Worm (Caenorhabditis elegans) whole organism, L3 larva: ENCODE measurements around the gene gst-35.
A peak's percentile ranks its signal among the peaks of the same experiment; 100 is the strongest.

Source experiments
- R02D3.7 ChIP-seq: fragments of 150-350 bp; optimal IDR thresholded peaks from 2 replicates; lab custom pipeline; 2014; ENCODE audit warnings: missing biosample characterization, missing genetic modification characterization
- aly-2 ChIP-seq: fragments of 150-350 bp; optimal IDR thresholded peaks from 2 replicates; lab custom pipeline; 2014; ENCODE audit warnings: missing biosample characterization, missing genetic modification characterization
- ama-1 ChIP-seq: fragments of 150-350 bp; optimal IDR thresholded peaks from 2 replicates; lab custom pipeline; 2018
- ceh-16 ChIP-seq: sonication (generic microtip); optimal IDR thresholded peaks from 2 replicates; lab custom pipeline; 2017; ENCODE audit warnings: missing biosample characterization, missing genetic modification characterization
- ceh-82 ChIP-seq: fragments of 150-350 bp; optimal IDR thresholded peaks from 2 replicates; lab custom pipeline; 2014; ENCODE audit warnings: missing biosample characterization, missing genetic modification characterization
- ceh-9 ChIP-seq: sonication (generic microtip); optimal IDR thresholded peaks from 2 replicates; lab custom pipeline; 2018; ENCODE audit warnings: missing biosample characterization, missing genetic modification characterization
- daf-12 ChIP-seq: fragments of 150-350 bp; optimal IDR thresholded peaks from 2 replicates; lab custom pipeline; 2014; ENCODE audit warnings: missing biosample characterization, missing genetic modification reagents, missing genetic modification characterization
- elt-2 ChIP-seq: sonication (generic microtip); optimal IDR thresholded peaks from 2 replicates; lab custom pipeline; 2016; ENCODE audit warnings: missing genetic modification reagents, mild to moderate bottlenecking, missing genetic modification characterization, missing compliant biosample characterization
- elt-3 ChIP-seq, 3 experiments: fragments of 150-350 bp in 1 of 3; sonication (generic microtip) in 2 of 3; optimal IDR thresholded peaks; 2 replicates in 2 of 3; 4 replicates in 1 of 3; lab custom pipeline; 2014 to 2017; ENCODE audit warnings: missing biosample characterization in 3 of 3, missing genetic modification characterization in 3 of 3
- eor-1 ChIP-seq, 2 experiments: fragments of 150-350 bp; optimal IDR thresholded peaks; 2 replicates each; lab custom pipeline; 2014 to 2018; ENCODE audit warnings: missing biosample characterization in 2 of 2, missing genetic modification characterization in 2 of 2
- fkh-10 ChIP-seq: sonication (generic microtip); optimal IDR thresholded peaks from 2 replicates; lab custom pipeline; 2017; ENCODE audit warnings: missing biosample characterization, missing genetic modification reagents, missing genetic modification characterization
- fkh-2 ChIP-seq: fragments of 150-350 bp; optimal IDR thresholded peaks from 2 replicates; lab custom pipeline; 2014; ENCODE audit warnings: missing biosample characterization, missing genetic modification reagents, missing genetic modification characterization
- hmg-11 ChIP-seq: sonication (generic microtip); optimal IDR thresholded peaks from 2 replicates; lab custom pipeline; 2016; ENCODE audit warnings: missing genetic modification characterization, missing compliant biosample characterization
- lin-39 ChIP-seq: fragments of 150-350 bp; optimal IDR thresholded peaks from 2 replicates; lab custom pipeline; 2018; ENCODE audit warnings: missing biosample characterization, missing genetic modification reagents, missing genetic modification characterization
- lsy-12 ChIP-seq: sonication (generic microtip); optimal IDR thresholded peaks from 2 replicates; lab custom pipeline; 2016; ENCODE audit warnings: mild to moderate bottlenecking, missing genetic modification characterization, missing compliant biosample characterization
- mml-1 ChIP-seq: fragments of 150-350 bp; sonication (generic microtip); optimal IDR thresholded peaks from 3 replicates; lab custom pipeline; 2014; ENCODE audit warnings: missing biosample characterization, missing genetic modification characterization
- nfya-1 ChIP-seq: sonication (generic microtip); optimal IDR thresholded peaks from 2 replicates; lab custom pipeline; 2017; ENCODE audit warnings: missing genetic modification characterization, mild to moderate bottlenecking, missing compliant biosample characterization, antibody characterized with exemption, moderate library complexity; ENCODE audit not compliant: insufficient read depth
- nhr-12 ChIP-seq: fragments of 150-350 bp; optimal IDR thresholded peaks from 2 replicates; lab custom pipeline; 2014; ENCODE audit warnings: missing biosample characterization, missing genetic modification characterization
- nhr-23 ChIP-seq: fragments of 150-350 bp; optimal IDR thresholded peaks from 2 replicates; lab custom pipeline; 2014; ENCODE audit warnings: missing biosample characterization, missing genetic modification reagents, missing genetic modification characterization
- nhr-25 ChIP-seq: sonication (generic microtip); optimal IDR thresholded peaks from 2 replicates; lab custom pipeline; 2017; ENCODE audit warnings: missing biosample characterization, missing genetic modification characterization
- nhr-28 ChIP-seq: fragments of 150-350 bp; optimal IDR thresholded peaks from 2 replicates; lab custom pipeline; 2014; ENCODE audit warnings: missing biosample characterization, missing genetic modification characterization
- nhr-43 ChIP-seq: sonication (generic microtip); optimal IDR thresholded peaks from 2 replicates; lab custom pipeline; 2016; ENCODE audit warnings: mild to moderate bottlenecking, missing genetic modification characterization, missing compliant biosample characterization; ENCODE audit not compliant: poor library complexity, severe bottlenecking
- nhr-67 ChIP-seq: fragments of 150-350 bp; optimal IDR thresholded peaks from 2 replicates; lab custom pipeline; 2014; ENCODE audit warnings: missing biosample characterization, missing genetic modification characterization
- nhr-76 ChIP-seq: fragments of 150-350 bp; sonication (generic microtip); optimal IDR thresholded peaks from 5 replicates; lab custom pipeline; 2014; ENCODE audit warnings: missing biosample characterization, missing genetic modification characterization
- nhr-77 ChIP-seq: fragments of 150-350 bp; optimal IDR thresholded peaks from 2 replicates; lab custom pipeline; 2014; ENCODE audit warnings: missing biosample characterization, missing genetic modification characterization
- pha-4 ChIP-seq: fragments of 150-350 bp; optimal IDR thresholded peaks from 2 replicates; lab custom pipeline; 2014; ENCODE audit warnings: missing biosample characterization, missing genetic modification reagents, missing genetic modification characterization
- pqm-1 ChIP-seq: fragments of 150-350 bp; optimal IDR thresholded peaks from 2 replicates; lab custom pipeline; 2017; ENCODE audit warnings: missing biosample characterization, missing genetic modification characterization, inconsistent platforms
- skn-1 ChIP-seq: fragments of 150-350 bp; optimal IDR thresholded peaks from 2 replicates; lab custom pipeline; 2014; ENCODE audit warnings: missing biosample characterization, missing genetic modification characterization
- unc-39 ChIP-seq: sonication (generic microtip); optimal IDR thresholded peaks from 4 replicates; lab custom pipeline; 2017; ENCODE audit warnings: missing biosample characterization, missing genetic modification characterization
- ztf-4 ChIP-seq: fragments of 150-350 bp; optimal IDR thresholded peaks from 2 replicates; lab custom pipeline; 2014; ENCODE audit warnings: missing biosample characterization, missing genetic modification characterization

gst-35 gene

ce11 chrII:15190971-15191370, 5.8 kb upstream of the gst-35 start:
- peak; percentile 68 for TF ChIP-seq elt-2
- peak; percentile 35 for TF ChIP-seq pha-4 (tag; lab: Kevin White, UChicago)
- TF ChIP-seq elt-3 (tag; optimal IDR thresholded peaks at IDR 0.05; lab: Kevin White, UChicago), result no peak
- no peak for TF ChIP-seq lsy-12
- no peak for TF ChIP-seq daf-12 (tag; lab: Kevin White, UChicago)

ce11 chrII:15189956-15190355, 4.8 kb upstream of the gst-35 start:
- TF ChIP-seq fkh-10 (GFP tag; lab: Kevin White, UChicago), result peak; percentile 11
- no peak for TF ChIP-seq nhr-67 (tag; lab: Kevin White, UChicago)
- TF ChIP-seq elt-3 (tag; optimal IDR thresholded peaks at IDR 0.05; lab: Kevin White, UChicago), result no peak
- no peak for TF ChIP-seq nhr-77 (tag; lab: Kevin White, UChicago)
- no peak for TF ChIP-seq nhr-12 (tag; lab: Kevin White, UChicago)
- peak; percentile 72 for TF ChIP-seq hmg-11 (tag; lab: Kevin White, UChicago)
- TF ChIP-seq eor-1 (tag; optimal IDR thresholded peaks at IDR 0.05; lab: Kevin White, UChicago), result no peak
- peak; percentile 43 for TF ChIP-seq nfya-1 (tag; lab: Kevin White, UChicago)
- TF ChIP-seq R02D3.7 (tag; lab: Kevin White, UChicago), result no peak
- peak; percentile 52 for TF ChIP-seq skn-1 (tag; lab: Kevin White, UChicago)
- no peak for TF ChIP-seq nhr-43 (tag; lab: Kevin White, UChicago)
- no peak for TF ChIP-seq nhr-23 (tag; lab: Kevin White, UChicago)
- no peak for TF ChIP-seq ceh-82 (tag; lab: Kevin White, UChicago)
- TF ChIP-seq pha-4 (tag; lab: Kevin White, UChicago), result peak; percentile 55
- peak; percentile 65 for TF ChIP-seq lin-39 (tag; lab: Kevin White, UChicago)
- no peak for TF ChIP-seq ztf-4 (tag; lab: Kevin White, UChicago)
- TF ChIP-seq ceh-16 (tag; lab: Kevin White, UChicago), result no peak

- TF ChIP-seq lsy-12 (no peak), unc-39 (tag; lab: Kevin White, UChicago) (no peak), nhr-67 (tag; lab: Kevin White, UChicago) (no peak), lin-39 (tag; lab: Kevin White, UChicago) (no peak)
Observed at ce11 chrII:15183139-15183538, 2.0 kb downstream of the gst-35 start, which contains the start of gene gst-34. Gene gst-34, minus strand, starts transcription at chrII:15183239.

ce11 chrII:15178494-15178893, 6.7 kb downstream of the gst-35 start, which contains the start of gene gst-32:
Gene gst-32, minus strand, starts transcription at chrII:15178594.
- TF ChIP-seq lin-39 (tag; lab: Kevin White, UChicago), result no peak
- TF ChIP-seq pha-4 (tag; lab: Kevin White, UChicago), result no peak
- no peak for TF ChIP-seq nfya-1 (tag; lab: Kevin White, UChicago)
- TF ChIP-seq nhr-25 (tag; lab: Kevin White, UChicago), result no peak
- no peak for TF ChIP-seq fkh-2 (tag; lab: Kevin White, UChicago)
- TF ChIP-seq pqm-1 (tag; lab: Kevin White, UChicago), result no peak
- TF ChIP-seq daf-12 (tag; lab: Kevin White, UChicago), result no peak
- TF ChIP-seq elt-2, result no peak
- no peak for TF ChIP-seq ama-1
- TF ChIP-seq nhr-76 (tag; lab: Kevin White, UChicago), result no peak

DNA sequence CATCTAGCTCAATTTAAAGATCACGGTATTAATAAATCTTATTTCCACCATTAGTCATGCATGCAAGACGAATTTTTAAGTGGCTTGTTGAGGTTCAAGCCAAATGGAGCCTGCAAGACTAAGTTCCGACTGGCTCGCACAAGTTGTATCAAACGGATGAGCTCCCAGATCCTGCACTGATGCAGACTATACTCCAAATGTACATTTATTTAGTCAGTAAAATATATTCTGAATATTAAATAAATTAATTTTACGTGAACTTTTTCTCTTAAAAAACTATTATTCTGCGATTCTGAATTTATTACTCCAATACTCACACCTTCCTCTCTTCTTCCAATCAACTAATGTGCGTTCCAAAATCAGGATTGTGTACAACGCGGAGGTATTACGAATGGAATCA, 9.5 kb downstream of the gst-35 start, which contains the start of gene Y53F4B.36:
Gene Y53F4B.36, plus strand, starts transcription at position 301 of the 400 bp plus-strand sequence.
- no peak for TF ChIP-seq nhr-12 (tag; lab: Kevin White, UChicago)
- no peak for TF ChIP-seq nhr-28 (tag; lab: Kevin White, UChicago)
- no peak for TF ChIP-seq ceh-9
- no peak for TF ChIP-seq aly-2 (tag; lab: Kevin White, UChicago)
- TF ChIP-seq skn-1 (tag; lab: Kevin White, UChicago), result no peak
- TF ChIP-seq nhr-76 (tag; lab: Kevin White, UChicago), result no peak

- TF ChIP-seq fkh-2 (tag; lab: Kevin White, UChicago), result no peak
- TF ChIP-seq mml-1 (tag; lab: Kevin White, UChicago), result no peak
- no peak for TF ChIP-seq nhr-67 (tag; lab: Kevin White, UChicago)
- TF ChIP-seq ceh-16 (tag; lab: Kevin White, UChicago), result no peak
- TF ChIP-seq nhr-43 (tag; lab: Kevin White, UChicago), result no peak
Observed at ce11 chrII:15174915-15175548, 10.2 kb downstream of the gst-35 start, which contains the start of gene gst-31. Gene gst-31, minus strand, starts transcription at chrII:15174965.
